Worm (Caenorhabditis elegans) whole organism, young adult: ENCODE data around the gene T25B9.9.

ENCODE experiments used
- F49E8.2 ChIP-seq: sonication (generic microtip); optimal IDR thresholded peaks from 3 replicates; lab custom pipeline; 2017; ENCODE audit warnings: missing genetic modification characterization, mild to moderate bottlenecking, missing compliant biosample characterization, antibody characterized with exemption, moderate library complexity; ENCODE audit not compliant: insufficient read depth
- Y53G8AR.9 ChIP-seq: fragments of 200-800 bp; sonication (Bioruptor generic); conservative IDR thresholded peaks from 2 replicates; pipeline ENCODE4 v1.3.6; 2022; ENCODE audit warnings: missing genetic modification reagents, missing genetic modification characterization, missing compliant biosample characterization
- Y56A3A.18 ChIP-seq: fragments of 200-800 bp; sonication (Bioruptor generic); IDR thresholded peaks from 2 replicates; pipeline ENCODE4 v1.3.6; 2022; ENCODE audit warnings: missing genetic modification reagents, missing genetic modification characterization, missing compliant biosample characterization
- ceh-40 ChIP-seq: fragments of 200-800 bp; sonication (Bioruptor generic); IDR thresholded peaks from 2 replicates; pipeline ENCODE4 v1.3.6; 2022; ENCODE audit warnings: missing genetic modification characterization, missing compliant biosample characterization
- him-1 ChIP-seq: sonication (generic microtip); optimal IDR thresholded peaks from 2 replicates; lab custom pipeline; 2016; ENCODE audit warnings: missing genotype, missing genetic modification reagents, missing genetic modification characterization, missing compliant biosample characterization
- let-526 ChIP-seq: fragments of 200-800 bp; sonication (Bioruptor generic); IDR thresholded peaks from 2 replicates; pipeline ENCODE4 v1.3.6; 2022; ENCODE audit warnings: missing genetic modification reagents, missing genetic modification characterization, missing compliant biosample characterization
- nfya-1 ChIP-seq: sonication (generic microtip); optimal IDR thresholded peaks from 2 replicates; lab custom pipeline; 2017; ENCODE audit warnings: antibody characterized with exemption, missing compliant biosample characterization, missing genetic modification characterization, borderline replicate concordance; ENCODE audit not compliant: insufficient read depth
- nhr-120 ChIP-seq: fragments of 200-800 bp; sonication (Bioruptor generic); IDR thresholded peaks from 2 replicates; pipeline ENCODE4 v1.3.6; 2022; ENCODE audit warnings: missing genetic modification characterization, missing compliant biosample characterization
- pha-4 ChIP-seq: fragments of 150-350 bp; sonication (generic microtip); optimal IDR thresholded peaks from 2 replicates; lab custom pipeline; 2014; ENCODE audit warnings: missing biosample characterization, missing genetic modification reagents, missing genetic modification characterization
- unc-130 ChIP-seq: sonication (generic microtip); optimal IDR thresholded peaks from 2 replicates; lab custom pipeline; 2016; ENCODE audit warnings: missing genetic modification reagents, missing genetic modification characterization, missing compliant biosample characterization

DNA sequence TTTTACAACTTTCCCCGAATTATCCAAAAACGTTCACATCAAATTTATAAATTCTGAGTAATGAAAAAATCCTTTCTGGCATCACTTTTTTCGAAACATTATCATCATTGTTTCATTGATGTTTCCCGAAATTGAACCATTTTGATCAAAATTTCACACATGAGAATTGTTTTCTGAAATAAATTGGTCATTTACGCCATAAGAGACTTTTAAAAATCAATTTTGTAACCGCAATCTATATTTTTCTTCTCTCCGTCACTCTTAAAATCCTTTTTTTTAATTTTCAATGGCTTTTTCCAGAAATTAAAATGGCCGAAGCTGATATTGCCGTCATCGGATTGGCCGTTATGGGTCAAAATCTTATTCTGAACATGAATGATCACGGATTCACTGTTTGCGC is at the start of gene T25B9.9:
- TF ChIP-seq Y53G8AR.9 (GFP tag; lab: Robert Waterston, UW) (no peak), ceh-40 (GFP tag; lab: Robert Waterston, UW) (no peak), F49E8.2 (tag; lab: Kevin White, UChicago) (no peak), him-1 (tag; lab: Kevin White, UChicago) (no peak), let-526 (GFP tag; lab: Robert Waterston, UW) (no peak), Y56A3A.18 (GFP tag; lab: Robert Waterston, UW) (no peak), nhr-120 (GFP tag; lab: Robert Waterston, UW) (no peak), nfya-1 (no peak), pha-4 (no peak), unc-130 (GFP tag; lab: Kevin White, UChicago) (no peak)
